Fruit fly (Drosophila melanogaster) whole organism, wandering third instar larva: ENCODE data around the gene CG13376.

ENCODE experiments used
- Abd-B ChIP-seq: fragments of >200 bp; optimal IDR thresholded peaks from 2 replicates; lab custom pipeline; 2017; ENCODE audit warnings: missing biosample characterization, missing genetic modification characterization
- CG32264 ChIP-seq: fragments of 200-800 bp; sonication (Bioruptor generic); optimal IDR thresholded peaks from 2 replicates; lab custom pipeline; 2016; ENCODE audit warnings: missing biosample characterization, missing genetic modification characterization
- CG9705 ChIP-seq: fragments of 200-800 bp; sonication (Bioruptor generic); optimal IDR thresholded peaks from 2 replicates; lab custom pipeline; 2018; ENCODE audit warnings: missing biosample characterization, mild to moderate bottlenecking, missing genetic modification characterization
- CrebA ChIP-seq: fragments of 200-800 bp; sonication (Bioruptor generic); optimal IDR thresholded peaks from 2 replicates; lab custom pipeline; 2016; ENCODE audit warnings: missing biosample characterization, mild to moderate bottlenecking, missing genetic modification characterization, borderline replicate concordance
- Dfd ChIP-seq: fragments of >200 bp; optimal IDR thresholded peaks from 2 replicates; lab custom pipeline; 2017; ENCODE audit warnings: missing biosample characterization, missing genetic modification characterization
- Dif ChIP-seq: fragments of 200-275, 200-300 bp; sonication (Bioruptor generic); optimal IDR thresholded peaks from 2 replicates; lab custom pipeline; 2018; ENCODE audit warnings: missing biosample characterization, missing genetic modification characterization; ENCODE audit not compliant: partially characterized antibody
- GATAd ChIP-seq: sonication (Bioruptor generic); optimal IDR thresholded peaks from 2 replicates; lab custom pipeline; 2016; ENCODE audit warnings: missing biosample characterization, missing genetic modification characterization
- HLH106 ChIP-seq: fragments of 200-800 bp; optimal IDR thresholded peaks from 3 replicates; lab custom pipeline; 2019; ENCODE audit warnings: missing biosample characterization, mild to moderate bottlenecking, missing genetic modification characterization, moderate library complexity
- Hnf4 ChIP-seq: fragments of 200-800 bp; sonication (Bioruptor generic); optimal IDR thresholded peaks from 2 replicates; lab custom pipeline; 2016; ENCODE audit warnings: missing biosample characterization, mild to moderate bottlenecking, missing genetic modification characterization
- Hr78 ChIP-seq: fragments of >200 bp; optimal IDR thresholded peaks from 2 replicates; lab custom pipeline; 2017; ENCODE audit warnings: missing biosample characterization, missing genetic modification characterization
- Hr83 ChIP-seq: fragments of 200-300 bp; sonication (Bioruptor generic); optimal IDR thresholded peaks from 2 replicates; lab custom pipeline; 2016; ENCODE audit warnings: missing biosample characterization, mild to moderate bottlenecking, missing genetic modification characterization, moderate library complexity; ENCODE audit not compliant: poor library complexity, severe bottlenecking
- Jra ChIP-seq: sonication (Bioruptor generic); optimal IDR thresholded peaks from 2 replicates; lab custom pipeline; 2016; ENCODE audit warnings: missing biosample characterization, missing genetic modification characterization
- Mio ChIP-seq: sonication (Bioruptor generic); optimal IDR thresholded peaks from 2 replicates; lab custom pipeline; 2016; ENCODE audit warnings: missing biosample characterization, missing genetic modification characterization
- Myc ChIP-seq: fragments of >200 bp; optimal IDR thresholded peaks from 2 replicates; lab custom pipeline; 2017
- N ChIP-seq: fragments of >200 bp; optimal IDR thresholded peaks from 2 replicates; lab custom pipeline; 2018; ENCODE audit warnings: missing biosample characterization, missing external identifiers, missing genetic modification characterization
- OdsH ChIP-seq: fragments of 200-800 bp; sonication (Bioruptor generic); optimal IDR thresholded peaks from 2 replicates; lab custom pipeline; 2016; ENCODE audit warnings: missing biosample characterization, mild to moderate bottlenecking, missing genetic modification characterization
- Rel ChIP-seq, 2 experiments: fragments of 200-800 bp; sonication (Bioruptor generic) in 1 of 2; optimal IDR thresholded peaks; 2 replicates in 1 of 2; 3 replicates in 1 of 2; lab custom pipeline; 2016 to 2019; ENCODE audit warnings: mild to moderate bottlenecking in 2 of 2, missing biosample characterization in 2 of 2, missing genetic modification characterization in 2 of 2, moderate library complexity in 1 of 2
- Sp1 ChIP-seq: fragments of 200-800 bp; sonication (Bioruptor generic); optimal IDR thresholded peaks from 3 replicates; lab custom pipeline; 2019; ENCODE audit warnings: missing biosample characterization, mild to moderate bottlenecking, missing genetic modification characterization, moderate library complexity
- Vsx2 ChIP-seq: fragments of 200-300, 225-300 bp; sonication (Bioruptor generic); optimal IDR thresholded peaks from 2 replicates; lab custom pipeline; 2018; ENCODE audit warnings: missing biosample characterization, missing genetic modification characterization; ENCODE audit not compliant: partially characterized antibody
- br ChIP-seq: fragments of 200-800 bp; sonication (Bioruptor generic); optimal IDR thresholded peaks from 2 replicates; lab custom pipeline; 2016; ENCODE audit warnings: missing biosample characterization, missing genetic modification characterization
- brk ChIP-seq: fragments of 200-800 bp; sonication (Bioruptor generic); optimal IDR thresholded peaks from 2 replicates; lab custom pipeline; 2016; ENCODE audit warnings: missing biosample characterization, mild to moderate bottlenecking, missing genetic modification characterization
- dl ChIP-seq, 2 experiments: fragments of 175-275, 200-275 bp in 1 of 2; fragments of 200-275 bp in 1 of 2; sonication (Bioruptor generic); optimal IDR thresholded peaks; lab custom pipeline; 2018; ENCODE audit warnings: mild to moderate bottlenecking in 2 of 2, missing biosample characterization in 2 of 2, missing genetic modification characterization in 2 of 2, moderate library complexity in 2 of 2; ENCODE audit not compliant: partially characterized antibody in 2 of 2, insufficient read depth in 1 of 2
- dmrt93B ChIP-seq: fragments of 200-800 bp; sonication (Bioruptor generic); optimal IDR thresholded peaks from 2 replicates; lab custom pipeline; 2018; ENCODE audit warnings: missing biosample characterization, mild to moderate bottlenecking, missing genetic modification characterization
- dsf ChIP-seq: sonication (Bioruptor generic); optimal IDR thresholded peaks from 2 replicates; lab custom pipeline; 2016; ENCODE audit warnings: missing biosample characterization, missing genetic modification characterization, borderline replicate concordance
- ey ChIP-seq: fragments of 200-800 bp; sonication (Bioruptor generic); optimal IDR thresholded peaks from 2 replicates; lab custom pipeline; 2016; ENCODE audit warnings: missing biosample characterization, missing genetic modification characterization
- foxo ChIP-seq, 2 experiments: fragments of 200-800 bp; sonication (Bioruptor generic); optimal IDR thresholded peaks; 2 replicates in 1 of 2; 3 replicates in 1 of 2; lab custom pipeline; 2016 to 2017; ENCODE audit warnings: missing biosample characterization in 2 of 2, missing genetic modification characterization in 2 of 2
- fru ChIP-seq: fragments of 200-800 bp; sonication (Bioruptor generic); optimal IDR thresholded peaks from 3 replicates; lab custom pipeline; 2016; ENCODE audit warnings: missing biosample characterization, mild to moderate bottlenecking, missing genetic modification characterization
- h ChIP-seq: fragments of 200-800 bp; sonication (Bioruptor generic); optimal IDR thresholded peaks from 3 replicates; lab custom pipeline; 2016; ENCODE audit warnings: missing biosample characterization, mild to moderate bottlenecking, missing genetic modification characterization
- jim ChIP-seq: fragments of 175-275, 200-325 bp; sonication (Bioruptor generic); optimal IDR thresholded peaks from 2 replicates; lab custom pipeline; 2016; ENCODE audit warnings: missing biosample characterization, mild to moderate bottlenecking, missing genetic modification characterization
- lola ChIP-seq: fragments of >200 bp; optimal IDR thresholded peaks from 2 replicates; lab custom pipeline; 2017; ENCODE audit warnings: missing biosample characterization, missing genetic modification characterization
- pan ChIP-seq: fragments of >200 bp; optimal IDR thresholded peaks from 2 replicates; lab custom pipeline; 2017
- psq ChIP-seq: fragments of 200-800 bp; sonication (Bioruptor generic); optimal IDR thresholded peaks from 3 replicates; lab custom pipeline; 2017; ENCODE audit warnings: missing biosample characterization, mild to moderate bottlenecking, missing genetic modification characterization, moderate library complexity
- rgr ChIP-seq: fragments of 200-800 bp; sonication (Bioruptor generic); optimal IDR thresholded peaks from 3 replicates; lab custom pipeline; 2016; ENCODE audit warnings: missing biosample characterization, mild to moderate bottlenecking, missing genetic modification characterization
- sage ChIP-seq: fragments of 200-800 bp; sonication (Bioruptor generic); optimal IDR thresholded peaks from 2 replicates; lab custom pipeline; 2016; ENCODE audit warnings: missing biosample characterization, mild to moderate bottlenecking, missing genetic modification characterization
- sv ChIP-seq: fragments of 200-800 bp; sonication (Bioruptor generic); optimal IDR thresholded peaks from 3 replicates; lab custom pipeline; 2016; ENCODE audit warnings: missing biosample characterization, missing genetic modification characterization
- tai ChIP-seq: sonication (Bioruptor generic); optimal IDR thresholded peaks from 2 replicates; lab custom pipeline; 2016; ENCODE audit warnings: missing biosample characterization, missing genetic modification characterization
- usp ChIP-seq: fragments of >200 bp; optimal IDR thresholded peaks from 2 replicates; lab custom pipeline; 2017; ENCODE audit warnings: missing biosample characterization, missing genetic modification characterization
- woc ChIP-seq: sonication (Bioruptor generic); optimal IDR thresholded peaks from 2 replicates; lab custom pipeline; 2016; ENCODE audit warnings: missing biosample characterization, mild to moderate bottlenecking, missing genetic modification characterization

The CG13376 gene

DNA sequence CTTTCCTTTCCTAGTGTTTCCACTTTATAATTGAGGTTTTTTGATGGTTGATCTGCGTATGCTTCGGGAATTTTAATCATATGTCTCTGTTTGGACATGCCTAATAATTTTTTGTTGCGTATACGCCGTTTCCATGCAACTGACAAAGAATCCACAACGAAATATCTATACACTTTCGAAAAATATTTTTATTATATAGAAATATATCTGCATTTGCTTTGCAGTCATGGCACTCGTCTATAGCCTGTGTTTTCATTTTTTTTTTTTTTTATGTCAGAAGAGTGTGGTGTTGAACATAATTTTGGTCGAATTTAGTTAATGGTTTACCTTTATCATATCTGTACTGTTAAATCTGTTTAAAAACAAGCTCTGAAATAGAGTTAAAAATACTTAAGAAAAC, 4.0 kb downstream of the CG13376 start:
- TF ChIP-seq Myc (lab: Kevin White, UChicago) (no peak), Hr83 (GFP tag; lab: Kevin White, UChicago) (no peak), woc (GFP tag; lab: Kevin White, UChicago) (peak; percentile 2), Rel (GFP tag; optimal IDR thresholded peaks at IDR 0.05; lab: Kevin White, UChicago) (no peak), Rel (tag; optimal IDR thresholded peaks at IDR 0.05; lab: Kevin White, UChicago) (no peak), br (no peak), brk (no peak), OdsH (GFP tag; lab: Kevin White, UChicago) (peak; percentile 7), Sp1 (GFP tag; lab: Kevin White, UChicago) (peak; percentile 7), foxo (GFP tag; optimal IDR thresholded peaks at IDR 0.05; lab: Kevin White, UChicago) (peak in 1 of 2 experiments; percentile 38), h (peak; percentile 40), Jra (GFP tag; lab: Kevin White, UChicago) (no peak), rgr (GFP tag; lab: Kevin White, UChicago) (no peak), dmrt93B (GFP tag; lab: Kevin White, UChicago) (no peak), fru (no peak), HLH106 (peak; percentile 11)

DNA sequence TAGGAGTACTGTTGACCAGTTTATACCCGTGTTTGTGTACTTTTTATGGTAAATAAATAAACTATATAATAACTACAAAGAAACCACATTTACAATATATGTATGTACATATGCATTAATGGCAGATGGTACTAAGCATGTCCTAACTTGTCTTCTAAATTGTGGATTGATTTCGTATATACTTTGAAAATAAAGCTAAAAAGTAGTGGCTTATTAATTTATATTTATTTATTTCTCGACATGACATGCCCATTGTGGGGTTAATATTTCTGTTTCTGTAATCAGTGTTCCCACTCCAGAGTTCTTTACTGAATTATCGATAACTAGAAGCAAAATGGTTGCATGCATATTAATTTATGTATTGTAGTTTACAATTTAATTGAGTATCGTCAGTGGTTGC, 11.5 kb downstream of the CG13376 start, which contains the start of gene cin:
cin (plus strand) TSS at position 306 of the 400 bp plus-strand sequence.
- TF ChIP-seq fru, result peak; percentile 60
- no peak for TF ChIP-seq Hr78 (GFP tag; lab: Kevin White, UChicago)
- no peak for TF ChIP-seq Vsx2 (GFP tag; lab: Kevin White, UChicago)
- no peak for TF ChIP-seq Hr83 (GFP tag; lab: Kevin White, UChicago)
- peak; percentile 67 for TF ChIP-seq h
- TF ChIP-seq OdsH (GFP tag; lab: Kevin White, UChicago), result peak; percentile 51
- TF ChIP-seq CG9705, result peak; percentile 32
- TF ChIP-seq usp, result no peak
- peak; percentile 2 for TF ChIP-seq dsf (GFP tag; lab: Kevin White, UChicago)
- no peak for TF ChIP-seq jim (GFP tag; lab: Kevin White, UChicago)
- no peak for TF ChIP-seq dmrt93B (GFP tag; lab: Kevin White, UChicago)
- TF ChIP-seq tai (GFP tag; lab: Kevin White, UChicago), result peak; percentile 14
- TF ChIP-seq Jra (GFP tag; lab: Kevin White, UChicago), result no peak
- peak; percentile 70 for TF ChIP-seq Sp1 (GFP tag; lab: Kevin White, UChicago)
- TF ChIP-seq CG32264, result no peak
- TF ChIP-seq dl (GFP tag; optimal IDR thresholded peaks at IDR 0.05; lab: Kevin White, UChicago; ENCODE audit: insufficient read depth in 1 of 2, partially characterized antibody in 2 of 2), result no peak
- peak; percentile 44 for TF ChIP-seq psq (GFP tag; lab: Kevin White, UChicago)
- peak; percentile 61 for TF ChIP-seq Hnf4 (GFP tag; lab: Kevin White, UChicago)
- TF ChIP-seq GATAd (GFP tag; lab: Kevin White, UChicago), result no peak
- TF ChIP-seq sv (GFP tag; lab: Kevin White, UChicago), result peak; percentile 9
- no peak for TF ChIP-seq lola (GFP tag; lab: Kevin White, UChicago)
- TF ChIP-seq CrebA (GFP tag; lab: Kevin White, UChicago), result no peak
- no peak for TF ChIP-seq Rel (GFP tag; optimal IDR thresholded peaks at IDR 0.05; lab: Kevin White, UChicago)
- TF ChIP-seq Rel (tag; optimal IDR thresholded peaks at IDR 0.05; lab: Kevin White, UChicago), result peak; percentile 23
- peak; percentile 18 for TF ChIP-seq br
- no peak for TF ChIP-seq Dif (GFP tag; lab: Kevin White, UChicago)
- no peak for TF ChIP-seq Dfd
- TF ChIP-seq N (GFP tag; lab: Kevin White, UChicago), result no peak
- peak; percentile 18 for TF ChIP-seq ey (GFP tag; lab: Kevin White, UChicago)
- TF ChIP-seq Abd-B (GFP tag; lab: Kevin White, UChicago), result no peak
- TF ChIP-seq foxo (GFP tag; optimal IDR thresholded peaks at IDR 0.05; lab: Kevin White, UChicago), result peak in 1 of 2 experiments; percentile 72
- peak; percentile 74 for TF ChIP-seq HLH106
- peak; percentile 62 for TF ChIP-seq brk
- TF ChIP-seq rgr (GFP tag; lab: Kevin White, UChicago), result peak; percentile 68
- TF ChIP-seq Myc (lab: Kevin White, UChicago), result no peak
- TF ChIP-seq pan (lab: Kevin White, UChicago), result no peak
- TF ChIP-seq sage (GFP tag; lab: Kevin White, UChicago), result peak; percentile 3
- TF ChIP-seq woc (GFP tag; lab: Kevin White, UChicago), result peak; percentile 30
- no peak for TF ChIP-seq Mio (GFP tag; lab: Kevin White, UChicago)
